Fruit fly (Drosophila melanogaster): Measurements from ENCODE around the gene CG15337.

DNA sequence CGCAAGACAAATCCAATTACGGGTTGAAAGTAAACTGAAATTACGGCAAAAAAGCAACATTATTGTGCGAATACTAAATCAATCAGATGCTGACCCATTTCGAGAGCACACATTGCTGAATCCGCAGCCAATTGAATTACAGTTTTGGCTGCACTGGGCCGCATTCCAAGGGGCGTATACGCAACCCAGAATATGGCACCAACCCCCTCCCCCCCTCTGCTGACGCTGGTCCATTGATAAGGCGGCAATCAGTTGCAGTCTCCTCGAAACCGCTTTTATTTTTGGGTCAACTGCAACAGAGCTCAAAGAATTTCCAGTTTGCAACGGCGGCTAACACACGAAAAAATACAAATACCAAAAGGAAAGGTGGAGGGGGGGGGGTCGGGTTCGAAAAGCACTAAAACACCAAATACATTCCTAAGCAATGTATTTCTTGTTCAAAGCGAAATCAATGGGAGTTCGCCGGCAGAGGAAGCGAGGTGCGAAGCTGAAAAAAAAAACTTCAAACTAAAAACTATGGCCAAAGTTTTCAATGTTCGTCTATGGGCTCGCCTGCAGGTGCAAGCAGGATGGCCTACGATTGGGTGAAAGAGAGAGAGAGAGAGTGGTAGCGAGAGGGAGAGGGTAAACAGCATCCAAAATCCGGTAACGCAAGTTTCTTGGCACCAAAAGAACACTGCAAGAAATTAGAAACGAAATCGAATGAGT, 35.7 kb downstream of the CG15337 start:
- TF ChIP-seq h (optimal IDR thresholded peaks at IDR 0.05): no peak
- no peak for TF ChIP-seq insv (optimal IDR thresholded peaks at IDR 0.05)
